Fruit fly (Drosophila melanogaster): ENCODE measurements around the gene CG8010.

- TF ChIP-seq Hr4 (GFP tag; optimal IDR thresholded peaks at IDR 0.05) (no peak), fd59A (GFP tag; optimal IDR thresholded peaks at IDR 0.05) (no peak), Hr38 (GFP tag; optimal IDR thresholded peaks at IDR 0.05) (no peak), dac (GFP tag; optimal IDR thresholded peaks at IDR 0.05) (no peak), Gug (GFP tag; IDR thresholded peaks at IDR 0.05) (no peak), Met (GFP tag; optimal IDR thresholded peaks at IDR 0.05) (no peak), CG6792 (GFP tag; optimal IDR thresholded peaks at IDR 0.05) (no peak), fd85E (GFP tag; optimal IDR thresholded peaks at IDR 0.05) (no peak), fkh (GFP tag; optimal IDR thresholded peaks at IDR 0.05) (no peak)
These were observed 26.3 kb upstream of the CG8010 start for dm6 chrX:19294953-19295352.

All from whole organism, prepupa.